Fruit fly (Drosophila melanogaster) whole organism, adult: ENCODE measurements around the gene CG31898.

Source experiments
- CG11617 ChIP-seq: fragments of 200-800 bp; sonication (Bioruptor generic); optimal IDR thresholded peaks from 2 replicates; lab custom pipeline; 2017; ENCODE audit warnings: mild to moderate bottlenecking, missing biosample characterization, missing genetic modification reagents, missing genetic modification characterization
- CG12768 ChIP-seq: fragments of 200-800 bp; sonication (Bioruptor generic); optimal IDR thresholded peaks from 2 replicates; lab custom pipeline; 2017; ENCODE audit warnings: missing biosample characterization, missing genetic modification characterization, mild to moderate bottlenecking, moderate library complexity, missing genetic modification reagents
- CG14711 ChIP-seq: fragments of 200-800 bp; sonication (Bioruptor generic); optimal IDR thresholded peaks from 2 replicates; lab custom pipeline; 2018; ENCODE audit warnings: missing biosample characterization, mild to moderate bottlenecking, missing genetic modification characterization, moderate library complexity
- CG1620 ChIP-seq: fragments of 200-800 bp; sonication (Bioruptor generic); optimal IDR thresholded peaks from 2 replicates; lab custom pipeline; 2016; ENCODE audit warnings: missing biosample characterization, missing genetic modification characterization
- CG33017 ChIP-seq: fragments of 200-800 bp; sonication (Bioruptor generic); optimal IDR thresholded peaks from 2 replicates; lab custom pipeline; 2018; ENCODE audit warnings: missing biosample characterization, mild to moderate bottlenecking, missing genetic modification characterization, moderate library complexity
- CG5204 ChIP-seq: fragments of 200-800 bp; sonication (Bioruptor generic); optimal IDR thresholded peaks from 2 replicates; lab custom pipeline; 2016; ENCODE audit warnings: missing biosample characterization, missing genetic modification characterization
- CG7045 ChIP-seq: fragments of 200-800 bp; sonication (Bioruptor generic); optimal IDR thresholded peaks from 2 replicates; lab custom pipeline; 2017; ENCODE audit warnings: missing biosample characterization, mild to moderate bottlenecking, missing genetic modification characterization
- CG7101 ChIP-seq: fragments of 200-800 bp; sonication (Bioruptor generic); optimal IDR thresholded peaks from 2 replicates; lab custom pipeline; 2018; ENCODE audit warnings: missing biosample characterization, mild to moderate bottlenecking, missing genetic modification characterization, moderate library complexity
- Clk ChIP-seq: fragments of 200-800 bp; sonication (Bioruptor generic); optimal IDR thresholded peaks from 2 replicates; lab custom pipeline; 2017; ENCODE audit warnings: missing biosample characterization, missing genetic modification characterization
- Crg-1 ChIP-seq: fragments of 200-800 bp; sonication (Bioruptor generic); optimal IDR thresholded peaks from 2 replicates; lab custom pipeline; 2016; ENCODE audit warnings: missing biosample characterization, missing genetic modification characterization
- Hr96 ChIP-seq: fragments of 200-800 bp; sonication (Bioruptor generic); optimal IDR thresholded peaks from 2 replicates; lab custom pipeline; 2016; ENCODE audit warnings: missing biosample characterization, missing genetic modification characterization
- Mnt ChIP-seq: fragments of 200-800 bp; sonication (Bioruptor generic); optimal IDR thresholded peaks from 2 replicates; lab custom pipeline; 2016; ENCODE audit warnings: missing biosample characterization, mild to moderate bottlenecking, missing genetic modification characterization
- bab1 ChIP-seq: fragments of 200-800 bp; sonication (Bioruptor generic); optimal IDR thresholded peaks from 3 replicates; lab custom pipeline; 2019; ENCODE audit warnings: missing biosample characterization, mild to moderate bottlenecking, missing genetic modification characterization, moderate library complexity
- cic ChIP-seq: fragments of 200-800 bp; sonication (Bioruptor generic); optimal IDR thresholded peaks from 2 replicates; lab custom pipeline; 2017; ENCODE audit warnings: missing biosample characterization, mild to moderate bottlenecking, missing genetic modification characterization, moderate library complexity
- cnc ChIP-seq, 2 experiments: fragments of >200 bp; optimal IDR thresholded peaks; 2 replicates each; lab custom pipeline; 2017
- kay ChIP-seq: fragments of 200-800 bp; sonication (Bioruptor generic); peaks from one replicate; lab custom pipeline; 2016; ENCODE audit warnings: missing biosample characterization, missing genetic modification characterization, borderline replicate concordance
- ovo ChIP-seq: fragments of 200-800 bp; sonication (Bioruptor generic); optimal IDR thresholded peaks from 2 replicates; lab custom pipeline; 2016; ENCODE audit warnings: missing biosample characterization, missing genetic modification characterization
- pad ChIP-seq: fragments of 200-800 bp; sonication (Bioruptor generic); optimal IDR thresholded peaks from 3 replicates; lab custom pipeline; 2017; ENCODE audit warnings: missing biosample characterization, missing genetic modification characterization, mild to moderate bottlenecking, moderate library complexity, missing genetic modification reagents
- tj ChIP-seq: fragments of 200-800 bp; sonication (Bioruptor generic); optimal IDR thresholded peaks from 3 replicates; lab custom pipeline; 2017; ENCODE audit warnings: missing biosample characterization, mild to moderate bottlenecking, missing genetic modification characterization, moderate library complexity
- toe ChIP-seq: fragments of 200-800 bp; sonication (Bioruptor generic); optimal IDR thresholded peaks from 2 replicates; lab custom pipeline; 2016; ENCODE audit warnings: missing biosample characterization, missing genetic modification characterization

Gene CG31898

dm6 chr2L:8416350-8417046 is 16.3 kb downstream of the CG31898 start:
- TF ChIP-seq Hr96 (GFP tag; lab: Kevin White, UChicago) = peak; percentile 33
- TF ChIP-seq bab1 (GFP tag; lab: Kevin White, UChicago) = peak; percentile 8
- peak; percentile 5 for TF ChIP-seq CG7045 (GFP tag; lab: Kevin White, UChicago)
- TF ChIP-seq toe = no peak
- no peak for TF ChIP-seq Clk (GFP tag; lab: Kevin White, UChicago)
- peak; percentile 1 for TF ChIP-seq CG33017 (tag; lab: Kevin White, UChicago)
- TF ChIP-seq tj (GFP tag; lab: Kevin White, UChicago) = peak; percentile 10
- no peak for TF ChIP-seq Crg-1 (GFP tag; lab: Kevin White, UChicago)
- TF ChIP-seq cic (GFP tag; lab: Kevin White, UChicago) = peak; percentile 19

DNA sequence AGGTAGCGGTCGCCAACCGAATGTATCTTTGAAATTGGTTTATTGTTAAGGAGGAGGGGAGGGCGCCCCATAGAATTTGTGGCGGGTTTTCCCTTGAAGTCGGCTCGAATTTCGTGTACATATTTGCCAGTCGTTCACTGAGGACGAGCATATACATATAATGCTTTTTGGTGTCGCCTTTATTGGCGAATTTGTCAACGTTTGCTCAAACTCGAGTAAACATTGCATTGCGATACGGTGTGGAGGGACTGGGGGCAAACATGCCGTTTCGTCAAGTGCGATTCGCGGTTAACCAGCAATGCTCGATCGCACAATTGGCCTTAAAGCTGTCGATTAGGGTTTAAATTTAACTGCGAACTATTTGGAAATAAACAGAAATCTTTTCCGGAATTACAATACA is 17.3 kb downstream of the CG31898 start:
- TF ChIP-seq cic (GFP tag; lab: Kevin White, UChicago) (no peak), tj (GFP tag; lab: Kevin White, UChicago) (peak; percentile 91), CG7101 (tag; lab: Kevin White, UChicago) (no peak), toe (no peak), pad (no peak), Mnt (GFP tag; lab: Kevin White, UChicago) (no peak), Crg-1 (GFP tag; lab: Kevin White, UChicago) (no peak)

DNA sequence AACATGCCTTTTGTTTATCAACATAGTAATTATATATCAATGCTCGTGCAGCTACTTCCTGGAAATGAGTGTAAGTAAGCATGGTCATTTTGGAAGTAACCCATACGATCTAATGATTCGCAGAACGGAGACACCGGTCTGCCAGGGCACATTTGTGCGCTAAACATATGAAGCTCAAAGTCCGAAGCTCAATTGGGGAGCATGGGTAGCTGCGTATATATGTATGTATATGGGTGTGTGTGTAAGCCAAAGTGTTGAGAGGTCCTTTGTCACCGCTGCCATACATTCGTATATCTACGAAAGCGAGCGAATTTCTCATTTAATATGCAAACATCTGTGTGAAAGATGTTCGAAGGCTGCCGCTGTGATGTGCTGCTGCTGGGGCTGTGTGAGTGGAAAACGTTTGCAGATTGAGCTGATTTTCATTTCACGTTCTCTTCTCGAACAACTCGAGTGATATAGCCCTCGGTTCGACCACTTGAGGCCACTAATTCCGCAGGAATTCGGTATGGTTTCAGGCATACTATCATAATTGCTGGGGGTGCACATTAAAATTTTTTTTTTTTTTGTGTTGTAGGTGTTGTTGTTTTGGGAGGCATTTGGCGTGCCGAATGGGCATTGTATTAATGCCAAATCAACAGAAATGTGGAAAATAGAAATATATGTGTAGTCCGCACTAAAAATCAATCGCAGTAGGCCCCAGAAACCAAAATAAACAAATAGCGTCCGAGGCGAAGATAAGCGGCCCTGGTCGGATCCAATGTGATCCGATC is 18.1 kb downstream of the CG31898 start:
- no peak for TF ChIP-seq CG1620
- no peak for TF ChIP-seq pad
- no peak for TF ChIP-seq CG33017 (tag; lab: Kevin White, UChicago)
- TF ChIP-seq cic (GFP tag; lab: Kevin White, UChicago) = no peak
- TF ChIP-seq Clk (GFP tag; lab: Kevin White, UChicago) = no peak
- peak; percentile 68 for TF ChIP-seq tj (GFP tag; lab: Kevin White, UChicago)
- TF ChIP-seq CG5204 (GFP tag; lab: Kevin White, UChicago) = no peak

dm6 chr2L:8419382-8419940 is 19.2 kb downstream of the CG31898 start:
- TF ChIP-seq cnc (optimal IDR thresholded peaks at IDR 0.05; lab: Kevin White, UChicago) = no peak
- TF ChIP-seq ovo (GFP tag; lab: Kevin White, UChicago) = no peak
- TF ChIP-seq CG12768 (GFP tag; lab: Kevin White, UChicago) = no peak
- no peak for TF ChIP-seq Clk (GFP tag; lab: Kevin White, UChicago)
- TF ChIP-seq CG14711 (tag; lab: Kevin White, UChicago) = no peak
- peak; percentile 70 for TF ChIP-seq pad
- no peak for TF ChIP-seq CG7045 (GFP tag; lab: Kevin White, UChicago)

DNA sequence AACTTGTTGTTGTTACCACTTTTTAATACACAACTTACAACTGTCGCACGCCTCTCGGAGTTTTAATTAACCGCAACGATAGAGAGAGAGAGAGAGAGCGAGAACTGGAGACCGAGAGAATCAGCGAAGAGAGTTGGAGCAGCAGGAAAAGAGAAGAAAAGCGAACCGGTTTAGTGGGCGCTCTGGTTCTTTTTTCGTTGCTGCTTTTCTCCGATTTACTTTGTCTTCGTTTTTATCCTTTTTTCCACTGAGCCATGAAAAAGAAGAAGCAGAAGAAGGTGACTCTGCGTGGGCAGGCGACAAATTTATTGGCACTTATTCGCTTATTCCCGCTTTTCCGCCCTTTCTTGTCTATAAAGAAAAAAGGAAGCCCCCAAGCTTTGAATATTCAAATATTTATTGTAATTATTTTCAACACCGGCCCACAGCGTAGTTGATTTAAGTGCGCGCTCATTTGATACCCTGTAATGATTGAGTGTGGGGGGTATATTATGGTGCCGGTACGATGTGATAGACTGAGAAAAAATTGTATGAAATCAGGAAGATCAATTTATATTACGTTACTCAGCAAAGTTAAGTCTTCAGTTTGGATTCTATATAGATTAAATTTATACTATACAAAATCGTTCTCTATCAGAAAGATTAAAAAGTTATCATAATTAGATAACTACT is 20.2 kb downstream of the CG31898 start:
- TF ChIP-seq CG33017 (tag; lab: Kevin White, UChicago) = no peak
- TF ChIP-seq Crg-1 (GFP tag; lab: Kevin White, UChicago) = no peak
- TF ChIP-seq CG7101 (tag; lab: Kevin White, UChicago) = no peak
- TF ChIP-seq tj (GFP tag; lab: Kevin White, UChicago) = no peak
- no peak for TF ChIP-seq ovo (GFP tag; lab: Kevin White, UChicago)
- TF ChIP-seq Hr96 (GFP tag; lab: Kevin White, UChicago) = no peak
- TF ChIP-seq CG11617 (GFP tag; lab: Kevin White, UChicago) = no peak
- no peak for TF ChIP-seq Clk (GFP tag; lab: Kevin White, UChicago)
- no peak for TF ChIP-seq CG1620
- TF ChIP-seq cnc (optimal IDR thresholded peaks at IDR 0.05; lab: Kevin White, UChicago) = no peak
- no peak for TF ChIP-seq CG14711 (tag; lab: Kevin White, UChicago)
- no peak for TF ChIP-seq CG12768 (GFP tag; lab: Kevin White, UChicago)
- no peak for TF ChIP-seq CG5204 (GFP tag; lab: Kevin White, UChicago)

DNA sequence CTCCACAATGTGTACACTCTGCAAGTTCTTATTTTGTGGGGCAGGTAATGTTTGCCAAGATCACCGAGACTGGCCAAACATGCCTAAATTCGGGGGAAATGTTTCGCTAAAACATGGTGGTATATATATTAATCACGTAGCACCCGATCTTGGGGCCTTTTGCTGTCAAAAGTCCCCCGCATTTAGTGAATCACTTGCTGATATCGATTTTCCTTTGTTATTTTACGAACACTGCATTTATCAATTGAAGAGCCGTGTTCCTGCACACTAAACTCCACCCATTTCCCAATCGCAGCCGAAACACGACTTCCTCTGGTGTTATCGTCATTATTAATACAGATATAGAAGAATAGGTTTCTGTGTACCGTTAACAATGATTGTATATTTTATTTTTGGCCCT is 21.5 kb downstream of the CG31898 start:
- TF ChIP-seq Crg-1 (GFP tag; lab: Kevin White, UChicago) (no peak), Mnt (GFP tag; lab: Kevin White, UChicago) (no peak), CG7045 (GFP tag; lab: Kevin White, UChicago) (no peak), kay (GFP tag; lab: Kevin White, UChicago) (no peak), CG14711 (tag; lab: Kevin White, UChicago) (no peak), tj (GFP tag; lab: Kevin White, UChicago) (no peak), CG1620 (no peak), toe (no peak), CG33017 (tag; lab: Kevin White, UChicago) (no peak), CG5204 (GFP tag; lab: Kevin White, UChicago) (no peak), pad (no peak)
